Worm (Caenorhabditis elegans) whole organism, L3 larva: Measurements from ENCODE around the gene F15H10.8.

Experiments used
- R02D3.7 ChIP-seq: fragments of 150-350 bp; optimal IDR thresholded peaks from 2 replicates; lab custom pipeline; 2014; ENCODE audit warnings: missing biosample characterization, missing genetic modification characterization
- ZK546.5 ChIP-seq: sonication (generic microtip); optimal IDR thresholded peaks from 2 replicates; lab custom pipeline; 2017; ENCODE audit warnings: missing biosample characterization, missing genetic modification characterization
- aly-2 ChIP-seq: fragments of 150-350 bp; optimal IDR thresholded peaks from 2 replicates; lab custom pipeline; 2014; ENCODE audit warnings: missing biosample characterization, missing genetic modification characterization
- ama-1 ChIP-seq: fragments of 150-350 bp; optimal IDR thresholded peaks from 2 replicates; lab custom pipeline; 2018
- ceh-16 ChIP-seq: sonication (generic microtip); optimal IDR thresholded peaks from 2 replicates; lab custom pipeline; 2017; ENCODE audit warnings: missing biosample characterization, missing genetic modification characterization
- ceh-28 ChIP-seq: fragments of 150-350 bp; optimal IDR thresholded peaks from 2 replicates; lab custom pipeline; 2014; ENCODE audit warnings: missing biosample characterization, missing genetic modification reagents, missing genetic modification characterization
- ceh-82 ChIP-seq: fragments of 150-350 bp; optimal IDR thresholded peaks from 2 replicates; lab custom pipeline; 2014; ENCODE audit warnings: missing biosample characterization, missing genetic modification characterization
- ceh-9 ChIP-seq: sonication (generic microtip); optimal IDR thresholded peaks from 2 replicates; lab custom pipeline; 2018; ENCODE audit warnings: missing biosample characterization, missing genetic modification characterization
- daf-12 ChIP-seq: fragments of 150-350 bp; optimal IDR thresholded peaks from 2 replicates; lab custom pipeline; 2014; ENCODE audit warnings: missing biosample characterization, missing genetic modification reagents, missing genetic modification characterization
- egl-27 ChIP-seq: sonication (generic microtip); optimal IDR thresholded peaks from 4 replicates; lab custom pipeline; 2017; ENCODE audit warnings: missing biosample characterization, missing genetic modification reagents, missing genetic modification characterization
- egl-5 ChIP-seq: fragments of 150-350 bp; optimal IDR thresholded peaks from 2 replicates; lab custom pipeline; 2017; ENCODE audit warnings: missing biosample characterization, missing genetic modification reagents, missing genetic modification characterization, inconsistent platforms
- elt-1 ChIP-seq: fragments of 150-350 bp; optimal IDR thresholded peaks from 2 replicates; lab custom pipeline; 2014; ENCODE audit warnings: missing biosample characterization, missing genetic modification characterization
- elt-2 ChIP-seq: sonication (generic microtip); optimal IDR thresholded peaks from 2 replicates; lab custom pipeline; 2016; ENCODE audit warnings: missing genetic modification reagents, mild to moderate bottlenecking, missing genetic modification characterization, missing compliant biosample characterization
- elt-3 ChIP-seq, 3 experiments: fragments of 150-350 bp in 1 of 3; sonication (generic microtip) in 2 of 3; optimal IDR thresholded peaks; 2 replicates in 2 of 3; 4 replicates in 1 of 3; lab custom pipeline; 2014 to 2017; ENCODE audit warnings: missing biosample characterization in 3 of 3, missing genetic modification characterization in 3 of 3
- eor-1 ChIP-seq, 2 experiments: fragments of 150-350 bp; optimal IDR thresholded peaks; 2 replicates each; lab custom pipeline; 2014 to 2018; ENCODE audit warnings: missing biosample characterization in 2 of 2, missing genetic modification characterization in 2 of 2
- fkh-10 ChIP-seq: sonication (generic microtip); optimal IDR thresholded peaks from 2 replicates; lab custom pipeline; 2017; ENCODE audit warnings: missing biosample characterization, missing genetic modification reagents, missing genetic modification characterization
- fkh-2 ChIP-seq: fragments of 150-350 bp; optimal IDR thresholded peaks from 2 replicates; lab custom pipeline; 2014; ENCODE audit warnings: missing biosample characterization, missing genetic modification reagents, missing genetic modification characterization
- fos-1 ChIP-seq: fragments of 150-350 bp; optimal IDR thresholded peaks from 2 replicates; lab custom pipeline; 2014; ENCODE audit warnings: missing biosample characterization, missing genetic modification characterization
- hmg-11 ChIP-seq: sonication (generic microtip); optimal IDR thresholded peaks from 2 replicates; lab custom pipeline; 2016; ENCODE audit warnings: missing genetic modification characterization, missing compliant biosample characterization
- jun-1 ChIP-seq: fragments of 150-350 bp; optimal IDR thresholded peaks from 2 replicates; lab custom pipeline; 2014; ENCODE audit warnings: missing biosample characterization, missing genetic modification reagents, missing genetic modification characterization
- lin-15B ChIP-seq: fragments of 150-350 bp; optimal IDR thresholded peaks from 2 replicates; lab custom pipeline; 2014; ENCODE audit warnings: missing biosample characterization, missing genetic modification characterization
- lin-39 ChIP-seq: fragments of 150-350 bp; optimal IDR thresholded peaks from 2 replicates; lab custom pipeline; 2018; ENCODE audit warnings: missing biosample characterization, missing genetic modification reagents, missing genetic modification characterization
- lsy-12 ChIP-seq: sonication (generic microtip); optimal IDR thresholded peaks from 2 replicates; lab custom pipeline; 2016; ENCODE audit warnings: mild to moderate bottlenecking, missing genetic modification characterization, missing compliant biosample characterization
- mdl-1 ChIP-seq: fragments of 150-350 bp; optimal IDR thresholded peaks from 2 replicates; lab custom pipeline; 2014; ENCODE audit warnings: missing biosample characterization, missing genetic modification characterization
- mml-1 ChIP-seq: fragments of 150-350 bp; sonication (generic microtip); optimal IDR thresholded peaks from 3 replicates; lab custom pipeline; 2014; ENCODE audit warnings: missing biosample characterization, missing genetic modification characterization
- nfya-1 ChIP-seq: sonication (generic microtip); optimal IDR thresholded peaks from 2 replicates; lab custom pipeline; 2017; ENCODE audit warnings: missing genetic modification characterization, mild to moderate bottlenecking, missing compliant biosample characterization, antibody characterized with exemption, moderate library complexity; ENCODE audit not compliant: insufficient read depth
- nhr-11 ChIP-seq: fragments of 150-350 bp; optimal IDR thresholded peaks from 2 replicates; lab custom pipeline; 2014; ENCODE audit warnings: missing biosample characterization, missing genetic modification characterization
- nhr-12 ChIP-seq: fragments of 150-350 bp; optimal IDR thresholded peaks from 2 replicates; lab custom pipeline; 2014; ENCODE audit warnings: missing biosample characterization, missing genetic modification characterization
- nhr-23 ChIP-seq: fragments of 150-350 bp; optimal IDR thresholded peaks from 2 replicates; lab custom pipeline; 2014; ENCODE audit warnings: missing biosample characterization, missing genetic modification reagents, missing genetic modification characterization
- nhr-237 ChIP-seq: fragments of 150-350 bp; optimal IDR thresholded peaks from 2 replicates; lab custom pipeline; 2014; ENCODE audit warnings: missing biosample characterization, missing genetic modification characterization
- nhr-25 ChIP-seq: sonication (generic microtip); optimal IDR thresholded peaks from 2 replicates; lab custom pipeline; 2017; ENCODE audit warnings: missing biosample characterization, missing genetic modification characterization
- nhr-28 ChIP-seq: fragments of 150-350 bp; optimal IDR thresholded peaks from 2 replicates; lab custom pipeline; 2014; ENCODE audit warnings: missing biosample characterization, missing genetic modification characterization
- nhr-43 ChIP-seq: sonication (generic microtip); optimal IDR thresholded peaks from 2 replicates; lab custom pipeline; 2016; ENCODE audit warnings: mild to moderate bottlenecking, missing genetic modification characterization, missing compliant biosample characterization; ENCODE audit not compliant: poor library complexity, severe bottlenecking
- nhr-67 ChIP-seq: fragments of 150-350 bp; optimal IDR thresholded peaks from 2 replicates; lab custom pipeline; 2014; ENCODE audit warnings: missing biosample characterization, missing genetic modification characterization
- nhr-76 ChIP-seq: fragments of 150-350 bp; sonication (generic microtip); optimal IDR thresholded peaks from 5 replicates; lab custom pipeline; 2014; ENCODE audit warnings: missing biosample characterization, missing genetic modification characterization
- nhr-77 ChIP-seq: fragments of 150-350 bp; optimal IDR thresholded peaks from 2 replicates; lab custom pipeline; 2014; ENCODE audit warnings: missing biosample characterization, missing genetic modification characterization
- pha-4 ChIP-seq: fragments of 150-350 bp; optimal IDR thresholded peaks from 2 replicates; lab custom pipeline; 2014; ENCODE audit warnings: missing biosample characterization, missing genetic modification reagents, missing genetic modification characterization
- pqm-1 ChIP-seq: fragments of 150-350 bp; optimal IDR thresholded peaks from 2 replicates; lab custom pipeline; 2017; ENCODE audit warnings: missing biosample characterization, missing genetic modification characterization, inconsistent platforms
- sea-2 ChIP-seq: fragments of 150-350 bp; sonication (generic microtip); optimal IDR thresholded peaks from 4 replicates; lab custom pipeline; 2014; ENCODE audit warnings: missing biosample characterization, missing genetic modification reagents, missing genetic modification characterization
- skn-1 ChIP-seq: fragments of 150-350 bp; optimal IDR thresholded peaks from 2 replicates; lab custom pipeline; 2014; ENCODE audit warnings: missing biosample characterization, missing genetic modification characterization
- snpc-4 ChIP-seq: fragments of 150-350 bp; optimal IDR thresholded peaks from 2 replicates; lab custom pipeline; 2014; ENCODE audit warnings: missing biosample characterization, missing genetic modification characterization
- tbx-2 ChIP-seq: sonication (generic microtip); optimal IDR thresholded peaks from 2 replicates; lab custom pipeline; 2016; ENCODE audit warnings: mild to moderate bottlenecking, missing genetic modification characterization, missing compliant biosample characterization
- unc-39 ChIP-seq: sonication (generic microtip); optimal IDR thresholded peaks from 4 replicates; lab custom pipeline; 2017; ENCODE audit warnings: missing biosample characterization, missing genetic modification characterization
- unc-62 ChIP-seq: fragments of 150-350 bp; sonication (generic microtip); optimal IDR thresholded peaks from 4 replicates; lab custom pipeline; 2014; ENCODE audit warnings: missing biosample characterization, missing genetic modification reagents, missing genetic modification characterization
- zag-1 ChIP-seq: fragments of 150-350 bp; optimal IDR thresholded peaks from 2 replicates; lab custom pipeline; 2014; ENCODE audit warnings: missing biosample characterization, missing genetic modification characterization
- ztf-11 ChIP-seq: fragments of 150-350 bp; optimal IDR thresholded peaks from 2 replicates; lab custom pipeline; 2014; ENCODE audit warnings: missing biosample characterization, missing genetic modification characterization
- ztf-4 ChIP-seq: fragments of 150-350 bp; optimal IDR thresholded peaks from 2 replicates; lab custom pipeline; 2014; ENCODE audit warnings: missing biosample characterization, missing genetic modification characterization

F15H10.8 gene

ce11 chrV:10352928-10353427, 49.7 kb downstream of the F15H10.8 start, which contains the start of gene nol-56:
TSS of gene nol-56 (minus strand) at chrV:10352978.
- no peak for TF ChIP-seq ceh-9
- peak; percentile 93 for TF ChIP-seq pha-4 (tag; lab: Kevin White, UChicago)
- TF ChIP-seq sea-2 (GFP tag; lab: Kevin White, UChicago) = no peak
- no peak for TF ChIP-seq tbx-2
- no peak for TF ChIP-seq ZK546.5
- peak; percentile 93 for TF ChIP-seq nhr-23
- no peak for TF ChIP-seq egl-27 (tag; lab: Kevin White, UChicago)
- TF ChIP-seq fkh-2 (tag; lab: Kevin White, UChicago) = no peak
- TF ChIP-seq daf-12 (tag; lab: Kevin White, UChicago) = no peak
- no peak for TF ChIP-seq unc-62 (GFP tag; lab: Kevin White, UChicago)
- peak; percentile 93 for TF ChIP-seq lin-15B
- no peak for TF ChIP-seq eor-1 (tag; optimal IDR thresholded peaks at IDR 0.05; lab: Kevin White, UChicago)
- no peak for TF ChIP-seq nhr-28
- TF ChIP-seq ceh-82 (tag; lab: Kevin White, UChicago) = no peak
- no peak for TF ChIP-seq fos-1 (tag; lab: Kevin White, UChicago)
- TF ChIP-seq unc-39 = no peak
- no peak for TF ChIP-seq nhr-67 (tag; lab: Kevin White, UChicago)
- no peak for TF ChIP-seq ceh-16 (tag; lab: Kevin White, UChicago)
- TF ChIP-seq lin-39 (tag; lab: Kevin White, UChicago) = peak; percentile 86
- TF ChIP-seq snpc-4 (tag; lab: Kevin White, UChicago) = peak; percentile 80
- peak; percentile 90 for TF ChIP-seq nfya-1 (tag; lab: Kevin White, UChicago)
- peak; percentile 80 for TF ChIP-seq hmg-11 (tag; lab: Kevin White, UChicago)
- TF ChIP-seq nhr-77 = no peak
- no peak for TF ChIP-seq elt-3 (tag; optimal IDR thresholded peaks at IDR 0.05; lab: Kevin White, UChicago)
- no peak for TF ChIP-seq aly-2 (tag; lab: Kevin White, UChicago)
- no peak for TF ChIP-seq ztf-11 (tag; lab: Kevin White, UChicago)
- peak; percentile 81 for TF ChIP-seq egl-5 (tag; lab: Kevin White, UChicago)
- TF ChIP-seq nhr-12 (tag; lab: Kevin White, UChicago) = no peak
- TF ChIP-seq ceh-28 (tag; lab: Kevin White, UChicago) = peak; percentile 61
- no peak for TF ChIP-seq nhr-76 (tag; lab: Kevin White, UChicago)
- TF ChIP-seq mml-1 (tag; lab: Kevin White, UChicago) = no peak
- peak; percentile 5 for TF ChIP-seq ztf-4 (tag; lab: Kevin White, UChicago)
- TF ChIP-seq jun-1 (tag; lab: Kevin White, UChicago) = peak; percentile 16
- TF ChIP-seq elt-1 = no peak
- TF ChIP-seq nhr-25 (tag; lab: Kevin White, UChicago) = peak; percentile 70
- TF ChIP-seq zag-1 (tag; lab: Kevin White, UChicago) = no peak
- no peak for TF ChIP-seq nhr-237 (tag; lab: Kevin White, UChicago)
- TF ChIP-seq fkh-10 (GFP tag; lab: Kevin White, UChicago) = peak; percentile 43
- TF ChIP-seq ama-1 (lab: Kevin White, UChicago) = peak; percentile 37
- no peak for TF ChIP-seq nhr-11 (tag; lab: Kevin White, UChicago)
- TF ChIP-seq mdl-1 (tag; lab: Kevin White, UChicago) = no peak
- peak; percentile 4 for TF ChIP-seq R02D3.7
- peak; percentile 34 for TF ChIP-seq pqm-1 (tag; lab: Kevin White, UChicago)
- peak; percentile 14 for TF ChIP-seq skn-1
- TF ChIP-seq nhr-43 (tag; lab: Kevin White, UChicago) = peak; percentile 77
- TF ChIP-seq elt-2 (tag; lab: Kevin White, UChicago) = peak; percentile 58
- peak; percentile 66 for TF ChIP-seq lsy-12
